Worm (Caenorhabditis elegans) whole organism, L2 larva: ENCODE data around the gene ugt-49.

Experiments used
- mbf-1 ChIP-seq: sonication (generic microtip); optimal IDR thresholded peaks from 2 replicates; lab custom pipeline; 2017; ENCODE audit warnings: missing biosample characterization, missing genetic modification characterization
- nhr-12 ChIP-seq: fragments of 150-350 bp; optimal IDR thresholded peaks from 2 replicates; lab custom pipeline; 2014; ENCODE audit warnings: missing biosample characterization, missing genetic modification characterization
- nhr-237 ChIP-seq: fragments of 150-350 bp; optimal IDR thresholded peaks from 2 replicates; lab custom pipeline; 2014; ENCODE audit warnings: missing biosample characterization, missing genetic modification characterization
- unc-62 ChIP-seq: fragments of 150-350 bp; optimal IDR thresholded peaks from 2 replicates; lab custom pipeline; 2014; ENCODE audit warnings: missing biosample characterization, missing genetic modification reagents, missing genetic modification characterization

DNA sequence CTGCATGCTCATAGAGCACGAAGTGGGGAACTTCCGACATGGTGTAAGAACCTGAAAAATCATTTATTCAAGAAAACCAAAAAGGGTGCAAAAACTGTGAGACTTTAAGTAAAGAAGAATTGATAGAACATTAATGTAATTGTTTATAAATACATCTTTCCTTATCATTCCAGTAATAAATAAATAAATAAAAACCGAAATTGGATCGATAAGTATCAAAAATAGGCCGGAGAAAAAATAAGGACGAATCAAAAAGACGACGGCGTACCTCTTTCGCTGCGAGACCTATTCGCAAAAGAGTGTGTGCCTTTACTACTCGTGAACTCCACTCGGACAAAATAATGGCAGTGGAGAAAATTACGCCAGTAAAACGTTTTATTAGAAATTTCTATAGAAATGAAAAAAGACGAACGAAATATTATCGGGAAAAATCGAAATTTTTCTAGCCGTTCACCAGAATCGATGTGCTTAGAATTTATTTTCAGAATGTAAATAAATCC lies 19.1 kb upstream of the ugt-49 start, which contains the start of gene nol-56:
- TF ChIP-seq nhr-237 (tag; lab: Kevin White, UChicago) (no peak), nhr-12 (no peak), mbf-1 (tag; lab: Kevin White, UChicago) (no peak), unc-62 (GFP tag; lab: Kevin White, UChicago) (no peak)
